Worm (Caenorhabditis elegans): ENCODE measurements around the gene C06B3.6.
A peak's percentile ranks its signal among the peaks of the same experiment; 100 is the strongest.

C06B3.6 gene

DNA sequence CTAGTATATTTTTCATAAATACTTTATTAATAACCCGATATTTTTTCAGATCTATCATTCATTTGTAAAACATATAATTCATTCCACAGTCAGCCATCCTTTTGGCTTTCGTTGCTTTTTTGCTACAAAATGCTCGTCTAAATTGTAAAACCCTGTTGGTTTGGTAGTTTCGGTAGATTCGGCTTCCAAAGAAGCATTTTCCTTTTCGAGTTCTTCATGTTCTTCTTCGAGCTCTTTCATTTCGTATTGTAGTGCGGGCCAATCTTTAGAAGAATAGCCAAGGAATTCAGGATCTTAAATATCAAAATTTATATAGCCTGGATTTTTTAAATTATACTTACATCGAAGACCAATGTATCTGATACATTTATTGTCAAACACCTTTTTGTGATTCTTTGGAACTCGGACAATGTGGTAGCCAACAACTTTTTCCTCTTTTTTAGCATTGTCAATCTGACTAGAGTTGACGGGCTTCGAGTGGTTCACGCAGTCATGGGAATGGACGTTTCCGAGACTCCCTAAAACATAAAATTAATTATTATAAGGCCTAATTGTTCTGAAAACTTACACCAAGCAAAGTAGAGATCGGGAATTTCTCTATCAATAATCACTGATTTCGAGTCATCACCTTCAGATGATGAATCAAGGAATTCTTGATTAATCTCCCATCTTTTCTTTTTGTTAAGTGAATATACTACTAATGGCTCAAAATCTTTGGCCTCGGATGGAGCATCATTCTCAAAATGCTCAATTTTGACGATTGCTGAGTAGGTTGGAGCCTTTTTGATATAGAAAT, 449 bp downstream of the C06B3.6 start:
- TF ChIP-seq ztf-4 (tag; optimal IDR thresholded peaks at IDR 0.05) (peak; percentile 24), elt-1 (tag; optimal IDR thresholded peaks at IDR 0.05) (no peak), lin-39 (tag; optimal IDR thresholded peaks at IDR 0.05) (no peak), nhr-43 (tag; optimal IDR thresholded peaks at IDR 0.05; ENCODE audit: poor library complexity, severe bottlenecking) (peak; percentile 65), fkh-10 (GFP tag; optimal IDR thresholded peaks at IDR 0.05) (no peak), unc-62 (GFP tag; optimal IDR thresholded peaks at IDR 0.05) (no peak), nfya-1 (tag; optimal IDR thresholded peaks at IDR 0.05; ENCODE audit: insufficient read depth) (peak; percentile 12), nhr-11 (tag; optimal IDR thresholded peaks at IDR 0.05) (no peak), unc-39 (tag; optimal IDR thresholded peaks at IDR 0.05) (no peak), ama-1 (optimal IDR thresholded peaks at IDR 0.05) (peak; percentile 87)

- TF ChIP-seq ama-1 (optimal IDR thresholded peaks at IDR 0.05) (peak; percentile 98), elt-2 (tag; optimal IDR thresholded peaks at IDR 0.05) (peak; percentile 42), pqm-1 (tag; optimal IDR thresholded peaks at IDR 0.05) (no peak), nhr-25 (tag; optimal IDR thresholded peaks at IDR 0.05) (peak; percentile 0), jun-1 (tag; optimal IDR thresholded peaks at IDR 0.05) (peak; percentile 72), lsy-12 (tag; optimal IDR thresholded peaks at IDR 0.05) (peak; percentile 27), pha-4 (tag; optimal IDR thresholded peaks at IDR 0.05) (peak; percentile 3), fos-1 (tag; optimal IDR thresholded peaks at IDR 0.05) (no peak), nhr-43 (tag; optimal IDR thresholded peaks at IDR 0.05; ENCODE audit: poor library complexity, severe bottlenecking) (peak; percentile 78)
These were observed 1.1 kb downstream of the C06B3.6 start for ce11 chrV:13907557-13908104.

ce11 chrV:13906166-13906565, 2.6 kb downstream of the C06B3.6 start, which contains the start of gene stdh-1:
TSS of gene stdh-1 (plus strand) at chrV:13906492.
- TF ChIP-seq lsy-12 (tag; optimal IDR thresholded peaks at IDR 0.05) (no peak), nfya-1 (tag; optimal IDR thresholded peaks at IDR 0.05; ENCODE audit: insufficient read depth) (peak; percentile 3), egl-5 (tag; optimal IDR thresholded peaks at IDR 0.05) (peak; percentile 50), R02D3.7 (tag; optimal IDR thresholded peaks at IDR 0.05) (no peak), elt-2 (tag; optimal IDR thresholded peaks at IDR 0.05) (peak; percentile 48), pha-4 (tag; optimal IDR thresholded peaks at IDR 0.05) (peak; percentile 22), aly-2 (tag; optimal IDR thresholded peaks at IDR 0.05) (no peak), hmg-11 (tag; optimal IDR thresholded peaks at IDR 0.05) (peak; percentile 5), snpc-4 (tag; optimal IDR thresholded peaks at IDR 0.05) (no peak), ceh-82 (tag; optimal IDR thresholded peaks at IDR 0.05) (no peak)

- TF ChIP-seq snpc-4 (tag; optimal IDR thresholded peaks at IDR 0.05) (no peak), nhr-25 (tag; optimal IDR thresholded peaks at IDR 0.05) (no peak), pqm-1 (tag; optimal IDR thresholded peaks at IDR 0.05) (no peak), ama-1 (optimal IDR thresholded peaks at IDR 0.05) (no peak), nhr-28 (tag; optimal IDR thresholded peaks at IDR 0.05) (no peak), skn-1 (tag; optimal IDR thresholded peaks at IDR 0.05) (no peak), aly-2 (tag; optimal IDR thresholded peaks at IDR 0.05) (no peak), ztf-4 (tag; optimal IDR thresholded peaks at IDR 0.05) (no peak), unc-62 (GFP tag; optimal IDR thresholded peaks at IDR 0.05) (no peak), fkh-10 (GFP tag; optimal IDR thresholded peaks at IDR 0.05) (no peak), unc-39 (tag; optimal IDR thresholded peaks at IDR 0.05) (no peak), elt-1 (tag; optimal IDR thresholded peaks at IDR 0.05) (no peak)
These were observed 4.3 kb downstream of the C06B3.6 start, which contains the start of gene stdh-3 for ce11 chrV:13904446-13904845. TSS of gene stdh-3 (plus strand) at chrV:13904611.

ce11 chrV:13902495-13902894, 6.3 kb downstream of the C06B3.6 start, which contains the start of gene C06B3.1:
TSS of gene C06B3.1 (plus strand) at chrV:13902795.
- no peak for TF ChIP-seq ztf-11 (tag; optimal IDR thresholded peaks at IDR 0.05)
- no peak for TF ChIP-seq fos-1 (tag; optimal IDR thresholded peaks at IDR 0.05)
- no peak for TF ChIP-seq R02D3.7 (tag; optimal IDR thresholded peaks at IDR 0.05)
- TF ChIP-seq ama-1 (optimal IDR thresholded peaks at IDR 0.05), result no peak
- no peak for TF ChIP-seq pqm-1 (tag; optimal IDR thresholded peaks at IDR 0.05)
- no peak for TF ChIP-seq unc-62 (GFP tag; optimal IDR thresholded peaks at IDR 0.05)
- TF ChIP-seq ceh-82 (tag; optimal IDR thresholded peaks at IDR 0.05), result no peak
- no peak for TF ChIP-seq jun-1 (tag; optimal IDR thresholded peaks at IDR 0.05)
- no peak for TF ChIP-seq fkh-10 (GFP tag; optimal IDR thresholded peaks at IDR 0.05)
- TF ChIP-seq snpc-4 (tag; optimal IDR thresholded peaks at IDR 0.05), result no peak
- TF ChIP-seq nhr-237 (tag; optimal IDR thresholded peaks at IDR 0.05), result no peak
- TF ChIP-seq lin-39 (tag; optimal IDR thresholded peaks at IDR 0.05), result no peak
- no peak for TF ChIP-seq fkh-2 (tag; optimal IDR thresholded peaks at IDR 0.05)
- no peak for TF ChIP-seq daf-12 (tag; optimal IDR thresholded peaks at IDR 0.05)
- no peak for TF ChIP-seq nfya-1 (tag; optimal IDR thresholded peaks at IDR 0.05; ENCODE audit: insufficient read depth)
- TF ChIP-seq tbx-2 (tag; optimal IDR thresholded peaks at IDR 0.05), result no peak
